Worm (Caenorhabditis elegans) whole organism, mixed stage, embryonic: ENCODE measurements around the gene F42H10.2.
A peak's percentile ranks its signal among the peaks of the same experiment; 100 is the strongest.

ENCODE experiments used
- M03D4.4 ChIP-seq: sonication (generic microtip); optimal IDR thresholded peaks from 2 replicates; lab custom pipeline; 2017; ENCODE audit warnings: mild to moderate bottlenecking, missing genetic modification characterization, missing compliant biosample characterization
- bed-3 ChIP-seq: fragments of 200-800 bp; sonication (Bioruptor generic); optimal IDR thresholded peaks from 3 replicates; lab custom pipeline; 2018; ENCODE audit warnings: mild to moderate bottlenecking, missing genetic modification characterization, moderate library complexity, missing compliant biosample characterization
- blmp-1 ChIP-seq: fragments of 150-350 bp; optimal IDR thresholded peaks from 2 replicates; lab custom pipeline; 2014; ENCODE audit warnings: missing biosample characterization, missing genetic modification characterization
- ceh-39 ChIP-seq: fragments of 150-350 bp; optimal IDR thresholded peaks from 2 replicates; lab custom pipeline; 2014; ENCODE audit warnings: missing biosample characterization, missing genetic modification characterization
- ceh-43 ChIP-seq: fragments of 200-800 bp; sonication (Bioruptor generic); optimal IDR thresholded peaks from 2 replicates; lab custom pipeline; 2018; ENCODE audit warnings: mild to moderate bottlenecking, missing genetic modification characterization, moderate library complexity, missing compliant biosample characterization
- ceh-83 ChIP-seq: fragments of 200-800 bp; sonication (Bioruptor generic); optimal IDR thresholded peaks from 2 replicates; lab custom pipeline; 2018; ENCODE audit warnings: mild to moderate bottlenecking, missing genetic modification characterization, missing compliant biosample characterization
- ces-1 ChIP-seq: fragments of 150-350 bp; optimal IDR thresholded peaks from 2 replicates; lab custom pipeline; 2014; ENCODE audit warnings: missing biosample characterization, missing genetic modification reagents, missing genetic modification characterization
- cnd-1 ChIP-seq: fragments of 200-800 bp; sonication (Bioruptor generic); optimal IDR thresholded peaks from 2 replicates; lab custom pipeline; 2018; ENCODE audit warnings: mild to moderate bottlenecking, missing genetic modification characterization, missing compliant biosample characterization
- elt-3 ChIP-seq: fragments of 150-350 bp; optimal IDR thresholded peaks from 2 replicates; lab custom pipeline; 2014; ENCODE audit warnings: missing biosample characterization, missing genetic modification characterization
- flh-1 ChIP-seq: fragments of 200-800 bp; sonication (Bioruptor generic); optimal IDR thresholded peaks from 2 replicates; lab custom pipeline; 2018; ENCODE audit warnings: mild to moderate bottlenecking, missing genetic modification characterization, moderate library complexity, missing compliant biosample characterization
- ham-2 ChIP-seq: fragments of 200-800 bp; sonication (Bioruptor generic); optimal IDR thresholded peaks from 2 replicates; lab custom pipeline; 2018; ENCODE audit warnings: mild to moderate bottlenecking, missing genetic modification characterization, missing compliant biosample characterization
- hlh-1 ChIP-seq: fragments of 150-350 bp; optimal IDR thresholded peaks from 2 replicates; lab custom pipeline; 2014; ENCODE audit warnings: missing biosample characterization, missing genetic modification reagents, missing genetic modification characterization
- lin-13 ChIP-seq: fragments of 150-350 bp; optimal IDR thresholded peaks from 2 replicates; lab custom pipeline; 2014; ENCODE audit warnings: missing biosample characterization, missing genetic modification characterization
- lin-32 ChIP-seq: fragments of 200-800 bp; sonication (Bioruptor generic); optimal IDR thresholded peaks from 2 replicates; lab custom pipeline; 2018; ENCODE audit warnings: mild to moderate bottlenecking, missing genetic modification characterization, missing compliant biosample characterization
- lsy-2 ChIP-seq: fragments of 150-350 bp; optimal IDR thresholded peaks from 2 replicates; lab custom pipeline; 2014; ENCODE audit warnings: missing biosample characterization, missing genetic modification characterization
- mab-5 ChIP-seq: fragments of 150-350 bp; optimal IDR thresholded peaks from 2 replicates; lab custom pipeline; 2014; ENCODE audit warnings: missing biosample characterization, missing genetic modification characterization
- mep-1 ChIP-seq: fragments of 150-350 bp; optimal IDR thresholded peaks from 2 replicates; lab custom pipeline; 2017; ENCODE audit warnings: missing biosample characterization, missing genetic modification reagents, missing genetic modification characterization, inconsistent platforms
- mls-2 ChIP-seq: sonication (generic microtip); optimal IDR thresholded peaks from 2 replicates; lab custom pipeline; 2016; ENCODE audit warnings: mild to moderate bottlenecking, missing genetic modification characterization, moderate library complexity, missing compliant biosample characterization
- nhr-237 ChIP-seq: fragments of 150-350 bp; optimal IDR thresholded peaks from 2 replicates; lab custom pipeline; 2014; ENCODE audit warnings: missing biosample characterization, missing genetic modification characterization
- nhr-28 ChIP-seq: fragments of 150-350 bp; optimal IDR thresholded peaks from 2 replicates; lab custom pipeline; 2014; ENCODE audit warnings: missing biosample characterization, missing genetic modification characterization
- nhr-76 ChIP-seq: sonication (generic microtip); optimal IDR thresholded peaks from 2 replicates; lab custom pipeline; 2017; ENCODE audit warnings: missing biosample characterization, missing genetic modification characterization
- pha-4 ChIP-seq: fragments of 150-350 bp; optimal IDR thresholded peaks from 2 replicates; lab custom pipeline; 2018; ENCODE audit warnings: missing biosample characterization, missing genetic modification reagents, missing genetic modification characterization
- sem-2 ChIP-seq: fragments of 200-800 bp; sonication (Bioruptor generic); optimal IDR thresholded peaks from 2 replicates; lab custom pipeline; 2018; ENCODE audit warnings: mild to moderate bottlenecking, missing genetic modification characterization, missing compliant biosample characterization
- snpc-4 ChIP-seq: fragments of 150-350 bp; optimal IDR thresholded peaks from 2 replicates; lab custom pipeline; 2014; ENCODE audit warnings: missing biosample characterization, missing genetic modification characterization
- sptf-1 ChIP-seq: sonication (generic microtip); optimal IDR thresholded peaks from 2 replicates; lab custom pipeline; 2017; ENCODE audit warnings: mild to moderate bottlenecking, missing genetic modification characterization, moderate library complexity, missing compliant biosample characterization
- tbx-8 ChIP-seq: fragments of 200-800 bp; sonication (Bioruptor generic); optimal IDR thresholded peaks from 2 replicates; lab custom pipeline; 2018; ENCODE audit warnings: mild to moderate bottlenecking, missing genetic modification characterization, moderate library complexity, missing compliant biosample characterization
- unc-120 ChIP-seq: sonication (generic microtip); optimal IDR thresholded peaks from 2 replicates; lab custom pipeline; 2017; ENCODE audit warnings: missing genetic modification characterization, missing compliant biosample characterization; ENCODE audit not compliant: poor library complexity, severe bottlenecking
- unc-39 ChIP-seq: fragments of 150-350 bp; optimal IDR thresholded peaks from 2 replicates; lab custom pipeline; 2014; ENCODE audit warnings: missing biosample characterization, missing genetic modification characterization
- unc-62 ChIP-seq: fragments of 150-350 bp; optimal IDR thresholded peaks from 2 replicates; lab custom pipeline; 2014; ENCODE audit warnings: missing biosample characterization, missing genetic modification reagents, missing genetic modification characterization
- zip-8 ChIP-seq: fragments of 150-350 bp; optimal IDR thresholded peaks from 2 replicates; lab custom pipeline; 2014; ENCODE audit warnings: missing biosample characterization, missing genetic modification characterization
- ztf-11 ChIP-seq: fragments of 150-350 bp; optimal IDR thresholded peaks from 2 replicates; lab custom pipeline; 2014; ENCODE audit warnings: missing biosample characterization, missing genetic modification characterization

Gene F42H10.2

ce11 chrIII:8520589-8520988, 30.2 kb downstream of the F42H10.2 start:
- TF ChIP-seq zip-8 (tag; lab: Kevin White, UChicago) (no peak), ces-1 (GFP tag; lab: Kevin White, UChicago) (no peak), nhr-76 (tag; lab: Kevin White, UChicago) (no peak), nhr-237 (no peak), ztf-11 (no peak), lin-32 (GFP tag; lab: Kevin White, UChicago) (no peak), M03D4.4 (tag; lab: Kevin White, UChicago) (no peak), unc-39 (tag; lab: Kevin White, UChicago) (no peak), tbx-8 (GFP tag; lab: Kevin White, UChicago) (no peak), sptf-1 (tag; lab: Kevin White, UChicago) (no peak), unc-120 (tag; lab: Kevin White, UChicago) (no peak), nhr-28 (no peak), ceh-39 (no peak), ham-2 (GFP tag; lab: Kevin White, UChicago) (no peak), ceh-83 (no peak)

DNA sequence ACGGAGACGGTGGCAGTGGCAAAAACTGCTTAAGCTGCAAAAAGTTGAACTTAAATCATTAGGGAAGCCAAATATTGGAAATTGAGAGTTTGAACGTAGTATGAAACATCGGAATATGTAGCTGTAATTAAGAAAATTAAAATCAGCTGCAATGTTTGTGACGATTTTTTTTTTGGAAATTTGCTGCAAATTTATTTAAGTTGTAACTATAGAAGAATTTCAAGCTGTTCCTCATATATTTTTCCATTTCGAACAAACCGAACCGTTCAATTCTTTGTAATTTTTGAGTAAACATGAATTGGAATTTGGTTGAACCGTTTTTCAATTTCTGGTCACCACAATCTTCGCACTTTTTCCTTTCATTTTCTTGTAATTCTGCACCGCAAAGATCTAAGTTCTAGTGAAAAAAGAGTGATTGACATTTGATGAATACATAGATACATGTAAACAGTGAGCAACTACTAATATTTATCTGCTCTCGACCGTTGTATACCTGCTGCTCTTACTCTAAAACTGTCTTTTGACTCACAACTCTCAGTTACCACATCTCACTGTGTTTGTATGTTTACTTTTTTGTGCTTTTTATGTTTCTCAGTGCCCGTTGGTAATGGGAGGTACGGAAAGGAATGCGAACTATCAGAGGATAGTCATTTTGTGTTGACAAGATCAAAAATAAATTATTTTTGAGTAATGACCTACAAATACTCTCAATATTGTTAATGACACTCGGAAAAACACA, 31.4 kb downstream of the F42H10.2 start:
- no peak for TF ChIP-seq unc-39 (tag; lab: Kevin White, UChicago)
- TF ChIP-seq nhr-28, result no peak
- no peak for TF ChIP-seq pha-4
- no peak for TF ChIP-seq mab-5 (tag; lab: Kevin White, UChicago)
- no peak for TF ChIP-seq elt-3 (tag; lab: Kevin White, UChicago)
- TF ChIP-seq mep-1 (tag; lab: Kevin White, UChicago), result no peak
- TF ChIP-seq lin-32 (GFP tag; lab: Kevin White, UChicago), result no peak
- no peak for TF ChIP-seq ceh-43 (GFP tag; lab: Kevin White, UChicago)
- no peak for TF ChIP-seq snpc-4
- TF ChIP-seq lin-13 (tag; lab: Kevin White, UChicago), result no peak
- TF ChIP-seq, all 35 proteins: peak for 0

- TF ChIP-seq bed-3 (GFP tag; lab: Kevin White, UChicago) (no peak), lin-32 (GFP tag; lab: Kevin White, UChicago) (no peak), sem-2 (GFP tag; lab: Kevin White, UChicago) (no peak), nhr-28 (no peak), ztf-11 (no peak), unc-62 (no peak), ceh-39 (no peak), lsy-2 (no peak), hlh-1 (tag; lab: Kevin White, UChicago) (no peak), blmp-1 (tag; lab: Kevin White, UChicago) (no peak), ces-1 (GFP tag; lab: Kevin White, UChicago) (no peak)
These were observed 34.4 kb downstream of the F42H10.2 start, which contains the start of gene idpp-15 for ce11 chrIII:8524773-8525172. Gene idpp-15, plus strand, starts transcription at chrIII:8525073.

DNA sequence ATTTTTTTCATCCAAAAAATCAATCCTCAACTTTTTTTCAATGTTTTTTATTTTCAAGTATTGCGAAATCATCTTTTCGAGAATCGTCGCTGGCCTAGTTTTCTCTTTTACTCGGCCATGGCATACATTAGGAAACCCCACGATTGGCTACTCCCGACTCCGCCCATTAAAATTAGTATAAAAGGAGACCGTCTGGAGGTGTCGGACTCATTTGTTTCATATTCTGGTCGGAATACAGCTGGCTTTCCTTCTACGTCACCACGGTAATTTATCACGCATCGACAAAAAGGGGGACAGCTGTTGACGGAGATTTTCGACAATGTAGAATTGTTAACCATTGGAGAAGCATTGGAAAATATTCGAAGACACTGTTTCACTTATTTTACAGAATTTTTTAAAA, 38.6 kb downstream of the F42H10.2 start:
- peak; percentile 4 for TF ChIP-seq mls-2 (tag; lab: Kevin White, UChicago)
- no peak for TF ChIP-seq tbx-8 (GFP tag; lab: Kevin White, UChicago)
- TF ChIP-seq nhr-76 (tag; lab: Kevin White, UChicago), result no peak
- TF ChIP-seq lsy-2, result peak; percentile 79
- peak; percentile 25 for TF ChIP-seq ztf-11
- TF ChIP-seq lin-32 (GFP tag; lab: Kevin White, UChicago), result peak; percentile 82
- TF ChIP-seq ces-1 (GFP tag; lab: Kevin White, UChicago), result peak; percentile 61
- peak; percentile 23 for TF ChIP-seq ceh-43 (GFP tag; lab: Kevin White, UChicago)
- no peak for TF ChIP-seq sem-2 (GFP tag; lab: Kevin White, UChicago)
- no peak for TF ChIP-seq elt-3 (tag; lab: Kevin White, UChicago)
- TF ChIP-seq cnd-1 (tag; lab: Kevin White, UChicago), result peak; percentile 81
- peak; percentile 7 for TF ChIP-seq hlh-1 (tag; lab: Kevin White, UChicago)
- TF ChIP-seq unc-62, result peak; percentile 17
- TF ChIP-seq flh-1 (GFP tag; lab: Kevin White, UChicago), result no peak
- no peak for TF ChIP-seq lin-13 (tag; lab: Kevin White, UChicago)
- no peak for TF ChIP-seq blmp-1 (tag; lab: Kevin White, UChicago)
- peak; percentile 39 for TF ChIP-seq sptf-1 (tag; lab: Kevin White, UChicago)
- TF ChIP-seq nhr-237, result peak; percentile 32
- TF ChIP-seq bed-3 (GFP tag; lab: Kevin White, UChicago), result no peak
